Fruit fly (Drosophila melanogaster): ENCODE results near the gene wrm1.

Gene wrm1

dm6 chr3L:7347984-7348631 is 13.1 kb upstream of the wrm1 start, which contains the start of the genes Srp19 and qm (continued):
- TF ChIP-seq Hr3 (GFP tag; optimal IDR thresholded peaks at IDR 0.05) (peak; percentile 57), gt (GFP tag; IDR thresholded peaks at IDR 0.05) (no peak), CG9876 (GFP tag; optimal IDR thresholded peaks at IDR 0.05) (no peak), CG5953 (GFP tag; IDR thresholded peaks at IDR 0.05) (no peak), psq (GFP tag; optimal IDR thresholded peaks at IDR 0.05) (no peak), Atf3 (GFP tag; optimal IDR thresholded peaks at IDR 0.05) (peak; percentile 1), NK7.1 (GFP tag; optimal IDR thresholded peaks at IDR 0.05) (no peak), ara (GFP tag; IDR thresholded peaks at IDR 0.05) (no peak), tin (GFP tag; optimal IDR thresholded peaks at IDR 0.05) (peak; percentile 42), gcm (GFP tag; optimal IDR thresholded peaks at IDR 0.05) (peak; percentile 37), CG34224 (GFP tag; IDR thresholded peaks at IDR 0.05; ENCODE audit: partially characterized antibody) (peak; percentile 70), NC2α (GFP tag; optimal IDR thresholded peaks at IDR 0.05) (no peak), hbn (GFP tag; IDR thresholded peaks at IDR 0.05; ENCODE audit: partially characterized antibody) (peak; percentile 72), Xrp1 (GFP tag; IDR thresholded peaks at IDR 0.05) (peak; percentile 44; the same call in 1 of the 2 replicates), crp (GFP tag; optimal IDR thresholded peaks at IDR 0.05) (no peak), CG8281 (tag; optimal IDR thresholded peaks at IDR 0.05) (no peak), fd3F (GFP tag; optimal IDR thresholded peaks at IDR 0.05) (no peak), CG6854 (GFP tag; optimal IDR thresholded peaks at IDR 0.05) (peak; percentile 59), ranshi (GFP tag; IDR thresholded peaks at IDR 0.05) (peak; percentile 18; the same call in 1 of the 2 replicates), BEAF-32 (GFP tag; optimal IDR thresholded peaks at IDR 0.05) (peak; percentile 95), pan (optimal IDR thresholded peaks at IDR 0.05) (no peak), pan (GFP tag; optimal IDR thresholded peaks at IDR 0.05 in 1 of 2, IDR thresholded peaks at IDR 0.05 in 1 of 2) (peak in 1 of 2 experiments; percentile 63), CG15601 (tag; optimal IDR thresholded peaks at IDR 0.05) (peak; percentile 46), Oli (tag; optimal IDR thresholded peaks at IDR 0.05) (peak; percentile 5), Optix (GFP tag; IDR thresholded peaks at IDR 0.05) (peak; percentile 29; the same call in 1 of the 3 replicates), crol (GFP tag; IDR thresholded peaks at IDR 0.05) (peak; percentile 99), CG2199 (GFP tag; IDR thresholded peaks at IDR 0.05) (no peak), z (GFP tag; IDR thresholded peaks at IDR 0.05) (no peak), CG11696 (GFP tag; IDR thresholded peaks at IDR 0.05) (no peak), slbo (GFP tag; IDR thresholded peaks at IDR 0.05) (peak; percentile 67; the same call in 1 of the 2 replicates), Bteb2 (GFP tag; optimal IDR thresholded peaks at IDR 0.05) (no peak), CG8944 (GFP tag; optimal IDR thresholded peaks at IDR 0.05) (peak; percentile 47), onecut (GFP tag; IDR thresholded peaks at IDR 0.05) (peak; percentile 44; the same call in 1 of the 2 replicates), CG11398 (GFP tag; optimal IDR thresholded peaks at IDR 0.05) (no peak), jing (GFP tag; optimal IDR thresholded peaks at IDR 0.05) (no peak), repo (GFP tag; optimal IDR thresholded peaks at IDR 0.05) (no peak), disco-r (GFP tag; optimal IDR thresholded peaks at IDR 0.05) (no peak), HmgD (GFP tag; optimal IDR thresholded peaks at IDR 0.05) (no peak), trem (tag; optimal IDR thresholded peaks at IDR 0.05) (peak; percentile 6), sc (optimal IDR thresholded peaks at IDR 0.05) (no peak), sc (GFP tag; optimal IDR thresholded peaks at IDR 0.05) (no peak), CG11560 (tag; IDR thresholded peaks at IDR 0.05) (no peak), Atf6 (GFP tag; IDR thresholded peaks at IDR 0.05) (peak; percentile 64), Fer1 (GFP tag; optimal IDR thresholded peaks at IDR 0.05) (peak; percentile 51), CG9215 (GFP tag; IDR thresholded peaks at IDR 0.05) (peak; percentile 32; the same call in 1 of the 2 replicates), jumu (GFP tag; optimal IDR thresholded peaks at IDR 0.05) (peak; percentile 64), ERR (GFP tag; optimal IDR thresholded peaks at IDR 0.05) (no peak), CG17328 (GFP tag; IDR thresholded peaks at IDR 0.05) (no peak), Med (GFP tag) (peak; percentile 85), btn (GFP tag; optimal IDR thresholded peaks at IDR 0.05) (no peak), CG30020 (tag; optimal IDR thresholded peaks at IDR 0.05) (peak; percentile 55), Gsc (GFP tag; IDR thresholded peaks at IDR 0.05) (no peak)

Measured in whole organism, embryonic.